Worm (Caenorhabditis elegans): ENCODE measurements around the gene srt-27.

The srt-27 gene

DNA sequence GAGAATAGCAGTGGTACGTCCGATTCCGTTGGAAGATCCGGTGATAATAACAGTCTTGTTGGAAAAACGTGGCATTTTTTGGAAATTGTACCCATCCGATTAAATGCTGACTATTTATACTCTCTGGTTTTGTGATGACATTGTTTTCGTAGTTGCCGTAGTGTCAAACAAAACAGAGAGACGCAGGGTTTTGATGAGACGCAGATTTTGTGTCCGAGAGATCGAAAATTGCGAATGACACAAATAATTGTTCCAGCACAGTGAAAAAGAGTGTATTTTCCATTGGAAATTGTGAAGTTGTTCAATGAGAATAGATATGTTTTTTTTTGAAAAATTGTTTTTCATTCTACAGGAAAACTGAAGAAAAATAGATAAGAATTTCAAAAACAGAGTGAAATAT, 42.4 kb upstream of the srt-27 start, which contains the start of gene R05D8.7:
Gene R05D8.7, minus strand, starts transcription at position 104 of the 400 bp plus-strand sequence.
- TF ChIP-seq pax-1 (tag; optimal IDR thresholded peaks at IDR 0.05), result no peak
- TF ChIP-seq ttx-3 (tag; optimal IDR thresholded peaks at IDR 0.05), result no peak
- no peak for TF ChIP-seq pat-9 (tag; optimal IDR thresholded peaks at IDR 0.05)
- no peak for TF ChIP-seq ahr-1 (tag; optimal IDR thresholded peaks at IDR 0.05)
- TF ChIP-seq elt-2 (tag; optimal IDR thresholded peaks at IDR 0.05), result no peak
- no peak for TF ChIP-seq odd-2 (tag; optimal IDR thresholded peaks at IDR 0.05)
- TF ChIP-seq ets-4 (tag; optimal IDR thresholded peaks at IDR 0.05), result no peak

DNA sequence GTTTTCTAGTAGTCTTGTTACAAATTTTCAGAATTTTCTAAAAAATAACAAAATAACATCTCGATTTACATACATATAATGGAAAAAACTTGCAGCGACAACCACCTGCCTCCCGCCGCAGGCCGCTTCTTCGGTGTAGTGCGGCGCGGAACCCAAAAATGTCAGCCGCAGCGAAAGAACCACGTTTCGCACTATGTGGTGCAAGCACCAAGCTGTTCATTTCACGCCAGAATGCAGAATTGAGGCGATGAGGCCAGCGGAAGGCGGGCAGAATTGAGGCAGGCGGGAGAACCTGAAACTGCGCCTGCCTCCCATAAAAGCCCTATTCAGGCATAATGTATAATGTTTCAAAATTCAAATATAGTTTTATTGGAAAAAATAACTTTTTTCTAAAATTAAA, 40.8 kb upstream of the srt-27 start:
- TF ChIP-seq unc-42 (tag; optimal IDR thresholded peaks at IDR 0.05) (no peak), ceh-48 (tag; optimal IDR thresholded peaks at IDR 0.05) (no peak)

DNA sequence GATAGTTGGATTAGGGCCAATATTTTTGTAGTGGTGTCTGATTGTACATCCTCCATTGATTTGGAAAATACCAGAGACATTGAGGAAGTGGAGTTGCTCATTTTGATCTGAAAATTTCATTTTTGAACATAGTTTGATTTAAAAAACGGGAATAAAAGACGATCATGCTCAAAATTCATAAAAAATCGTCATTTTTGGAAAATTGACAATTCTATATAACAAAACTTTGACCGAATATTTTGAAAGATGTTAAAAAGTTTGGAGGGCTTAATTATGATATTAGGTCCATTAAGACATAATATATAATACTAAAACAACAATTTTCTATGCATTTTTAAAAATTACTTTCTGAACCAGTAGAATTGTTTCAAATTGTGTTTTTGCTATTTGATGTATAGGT, 38.8 kb upstream of the srt-27 start, which contains the start of gene srg-58:
Gene srg-58, minus strand, starts transcription at position 101 of the 400 bp plus-strand sequence.
- TF ChIP-seq nfya-1 (tag; optimal IDR thresholded peaks at IDR 0.05), result no peak
- TF ChIP-seq hlh-13 (GFP tag; optimal IDR thresholded peaks at IDR 0.05), result no peak
- no peak for TF ChIP-seq K02D7.2 (tag; optimal IDR thresholded peaks at IDR 0.05)
- TF ChIP-seq odd-2 (tag; optimal IDR thresholded peaks at IDR 0.05), result no peak
- no peak for TF ChIP-seq sox-4 (tag; optimal IDR thresholded peaks at IDR 0.05)
- TF ChIP-seq lim-6 (tag; optimal IDR thresholded peaks at IDR 0.05), result no peak
- no peak for TF ChIP-seq rnt-1 (tag; optimal IDR thresholded peaks at IDR 0.05)
- TF ChIP-seq ttx-3 (tag; optimal IDR thresholded peaks at IDR 0.05), result no peak
- no peak for TF ChIP-seq pha-4 (tag; optimal IDR thresholded peaks at IDR 0.05)
- TF ChIP-seq elt-2 (tag; optimal IDR thresholded peaks at IDR 0.05), result no peak

DNA sequence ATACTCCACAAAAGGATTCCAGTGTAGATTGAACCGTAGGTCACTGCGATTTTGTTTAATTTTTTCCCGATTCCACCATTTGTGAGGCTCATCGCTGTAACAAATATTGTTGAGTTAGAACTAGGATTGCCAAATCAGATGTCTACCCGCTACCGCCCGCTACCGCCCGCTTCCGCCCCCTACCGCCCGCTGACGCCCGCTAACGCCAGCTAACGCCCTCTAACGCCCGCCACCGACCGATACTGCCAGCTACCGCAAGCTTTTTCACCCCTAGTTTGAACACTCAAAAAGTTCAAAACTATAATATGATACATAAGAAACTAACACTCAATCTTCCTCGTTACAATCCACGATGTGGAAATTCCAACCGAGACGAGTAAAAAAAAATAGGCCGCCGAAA, 37.8 kb upstream of the srt-27 start:
- TF ChIP-seq ttx-3 (tag; optimal IDR thresholded peaks at IDR 0.05) (no peak), pqm-1 (tag; optimal IDR thresholded peaks at IDR 0.05) (no peak), mec-3 (tag; optimal IDR thresholded peaks at IDR 0.05; ENCODE audit: borderline replicate concordance) (no peak), K09A11.1 (tag; optimal IDR thresholded peaks at IDR 0.05; ENCODE audit: insufficient read depth) (no peak)

- TF ChIP-seq ref-2 (tag; optimal IDR thresholded peaks at IDR 0.05), result no peak
- TF ChIP-seq elt-4 (tag; optimal IDR thresholded peaks at IDR 0.05), result no peak
- no peak for TF ChIP-seq ceh-19 (GFP tag; optimal IDR thresholded peaks at IDR 0.05)
These were observed 36.7 kb upstream of the srt-27 start, which contains the start of gene srx-28 for ce11 chrV:2757226-2757893. Gene srx-28 (minus strand): TSS chrV:2757276.

DNA sequence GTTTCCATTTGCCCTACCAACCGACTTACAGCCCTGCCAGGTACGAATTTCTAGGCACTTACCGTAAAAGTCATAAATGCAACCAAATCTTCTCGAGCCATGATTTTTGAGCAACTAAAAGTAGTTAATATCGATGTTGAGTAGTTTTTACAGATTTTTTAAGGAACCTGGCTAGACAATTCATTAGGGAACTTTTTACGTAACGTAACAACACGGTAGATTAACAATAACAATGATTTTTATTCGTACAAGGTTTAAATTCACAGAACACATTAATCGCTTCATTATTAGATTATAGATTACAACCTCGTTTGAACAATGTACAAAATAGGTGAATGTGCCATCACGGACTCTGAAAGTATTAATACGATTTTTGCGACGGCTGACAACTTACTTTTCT, 32.3 kb upstream of the srt-27 start, which contains the start of gene srx-26:
Gene srx-26, minus strand, starts transcription at position 101 of the 400 bp plus-strand sequence.
- TF ChIP-seq pag-3 (tag; optimal IDR thresholded peaks at IDR 0.05; ENCODE audit: borderline replicate concordance), result no peak
- TF ChIP-seq lin-11 (tag; optimal IDR thresholded peaks at IDR 0.05), result no peak
- no peak for TF ChIP-seq K02D7.2 (tag; optimal IDR thresholded peaks at IDR 0.05)
- TF ChIP-seq gmeb-2 (tag; optimal IDR thresholded peaks at IDR 0.05), result no peak
- no peak for TF ChIP-seq tbx-7 (tag; optimal IDR thresholded peaks at IDR 0.05)
- TF ChIP-seq ceh-31 (tag; optimal IDR thresholded peaks at IDR 0.05), result no peak
- TF ChIP-seq C08G9.2 (tag; optimal IDR thresholded peaks at IDR 0.05), result no peak

DNA sequence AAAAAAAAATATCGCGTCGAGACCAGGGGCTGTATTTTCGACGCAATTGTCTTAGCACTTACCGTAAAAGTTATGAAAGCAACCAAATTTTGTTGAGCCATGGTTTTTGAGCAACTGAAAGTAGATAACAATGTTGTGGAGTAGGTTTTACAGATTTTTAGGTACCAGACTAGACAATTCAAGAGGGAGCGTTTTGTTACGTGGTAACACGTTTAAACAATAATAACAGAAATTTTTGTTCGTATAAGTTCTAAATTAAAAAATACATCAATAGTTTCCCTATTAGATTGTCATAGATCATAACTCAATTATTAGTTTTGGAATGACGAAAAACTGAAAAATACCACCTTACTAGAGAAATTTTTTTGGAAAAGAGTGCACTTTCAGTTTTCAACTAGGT, 29.3 kb upstream of the srt-27 start, which contains the start of gene srx-24:
Gene srx-24, minus strand, starts transcription at position 101 of the 400 bp plus-strand sequence.
- TF ChIP-seq pax-1 (tag; optimal IDR thresholded peaks at IDR 0.05) (no peak), dve-1 (tag; optimal IDR thresholded peaks at IDR 0.05) (no peak), hlh-6 (tag; optimal IDR thresholded peaks at IDR 0.05) (no peak), ama-1 (optimal IDR thresholded peaks at IDR 0.05) (no peak), Y22D7AL.16 (tag; optimal IDR thresholded peaks at IDR 0.05) (no peak), ceh-31 (tag; optimal IDR thresholded peaks at IDR 0.05) (no peak)
